Worm (Caenorhabditis elegans): ENCODE measurements around the gene str-115.

str-115 gene

DNA sequence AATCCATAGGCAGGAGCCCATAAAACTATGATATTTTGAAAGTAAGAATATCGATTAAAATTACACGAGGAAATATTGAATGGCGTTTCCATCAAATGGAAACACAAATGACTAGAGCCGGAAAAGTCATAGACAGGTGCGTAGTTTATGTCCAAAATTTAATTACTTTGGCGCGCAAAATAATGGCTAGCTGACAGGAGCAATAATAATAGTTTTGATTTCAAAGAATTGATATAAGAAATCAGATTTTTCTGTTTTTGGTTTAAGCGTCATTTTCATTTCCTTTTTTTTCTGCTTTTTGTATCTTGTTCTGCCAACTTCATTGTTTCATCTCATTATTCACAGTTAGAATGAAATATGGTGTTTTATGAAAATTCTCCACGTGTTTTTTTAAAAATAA, 5.9 kb upstream of the str-115 start, which contains the start of gene F07B10.4:
Gene F07B10.4 (minus strand): TSS at position 101 of the 400 bp plus-strand sequence.
- TF ChIP-seq nhr-11 (tag; optimal IDR thresholded peaks at IDR 0.05) (no peak), fkh-8 (tag; optimal IDR thresholded peaks at IDR 0.05) (peak; percentile 11)

DNA sequence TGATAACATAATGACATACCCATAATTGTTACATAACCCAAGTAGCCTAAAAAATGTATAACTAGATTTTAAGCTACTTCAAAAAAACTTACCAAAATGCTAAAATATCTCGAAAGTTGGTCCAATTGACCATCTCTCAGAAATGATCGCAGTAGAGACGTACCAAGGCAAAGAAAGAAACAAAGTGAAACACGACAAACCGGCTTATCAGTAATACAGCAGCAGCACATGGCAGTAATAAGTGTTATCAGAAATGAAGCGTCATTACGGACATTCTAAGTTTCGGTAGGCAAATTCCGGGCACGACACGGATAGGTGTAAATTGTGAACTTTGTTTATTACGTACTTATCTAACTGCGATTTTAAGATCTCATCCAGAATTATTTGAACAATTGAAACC, 3.4 kb upstream of the str-115 start, which contains the start of gene cln-3.1:
Gene cln-3.1 (minus strand): TSS at position 171 of the 400 bp plus-strand sequence.
- TF ChIP-seq elt-2 (tag; optimal IDR thresholded peaks at IDR 0.05) (peak; percentile 56), nhr-11 (tag; optimal IDR thresholded peaks at IDR 0.05) (no peak)

DNA sequence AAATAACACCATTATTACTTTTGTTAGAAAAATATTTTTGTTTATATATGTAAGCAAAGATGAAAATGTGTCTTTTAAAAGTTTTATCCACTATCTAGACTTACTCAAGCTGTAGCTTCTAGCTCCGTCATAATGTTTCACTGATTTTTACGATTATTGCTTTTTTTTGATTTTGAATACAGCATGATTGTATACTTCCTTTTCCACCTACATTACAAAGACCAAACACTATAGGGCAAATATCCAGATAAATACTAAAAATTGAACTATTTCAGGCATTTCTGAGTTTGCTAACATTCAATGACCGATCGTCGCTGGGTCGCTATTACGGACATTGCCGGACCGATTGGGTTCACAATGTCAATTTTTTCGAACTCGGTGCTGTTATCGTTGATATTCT, 2.2 kb upstream of the str-115 start, which contains the start of gene str-116:
Gene str-116 (plus strand): TSS at position 301 of the 400 bp plus-strand sequence.
- TF ChIP-seq rnt-1 (tag; optimal IDR thresholded peaks at IDR 0.05), result no peak
- no peak for TF ChIP-seq nhr-19 (GFP tag; conservative IDR thresholded peaks at IDR 0.05)
- TF ChIP-seq skn-1 (tag; optimal IDR thresholded peaks at IDR 0.05), result no peak
- no peak for TF ChIP-seq irx-1 (tag; optimal IDR thresholded peaks at IDR 0.05)
- no peak for TF ChIP-seq ceh-82 (tag; optimal IDR thresholded peaks at IDR 0.05)
- TF ChIP-seq snpc-4 (tag; optimal IDR thresholded peaks at IDR 0.05), result no peak
- no peak for TF ChIP-seq C04F5.9 (tag; optimal IDR thresholded peaks at IDR 0.05)
- TF ChIP-seq ceh-8 (GFP tag; optimal IDR thresholded peaks at IDR 0.05), result no peak
- TF ChIP-seq unc-62 (GFP tag; optimal IDR thresholded peaks at IDR 0.05), result no peak
- TF ChIP-seq nhr-28 (tag; optimal IDR thresholded peaks at IDR 0.05), result no peak
- no peak for TF ChIP-seq dpl-1 (GFP tag; optimal IDR thresholded peaks at IDR 0.05)
- no peak for TF ChIP-seq mab-9 (GFP tag; IDR thresholded peaks at IDR 0.05)
- TF ChIP-seq unc-130 (tag; optimal IDR thresholded peaks at IDR 0.05), result no peak

DNA sequence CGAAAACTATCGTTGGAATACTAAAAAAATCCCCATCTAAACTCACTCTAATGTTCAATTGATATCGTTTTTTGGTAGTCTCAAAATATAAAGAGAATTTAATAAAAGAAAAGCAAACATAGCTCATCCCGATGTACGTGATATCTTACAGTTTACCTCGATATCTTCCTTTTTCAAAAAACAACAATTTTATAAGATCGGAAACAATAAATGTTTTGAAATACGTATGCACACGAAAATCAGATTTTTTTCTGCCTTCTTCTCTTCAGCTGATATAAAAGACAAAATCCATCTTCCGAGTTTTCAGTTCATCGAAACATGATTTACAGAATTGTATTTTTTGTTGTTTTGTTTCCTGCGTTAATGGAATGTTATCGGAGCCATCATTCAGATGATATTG, 2.2 kb downstream of the str-115 start, which contains the start of gene clec-222:
Gene clec-222 (plus strand): TSS at position 301 of the 400 bp plus-strand sequence.
- TF ChIP-seq Y116A8C.19 (tag; optimal IDR thresholded peaks at IDR 0.05; ENCODE audit: borderline replicate concordance) (no peak), lin-13 (GFP tag; optimal IDR thresholded peaks at IDR 0.05) (no peak), snu-23 (GFP tag; optimal IDR thresholded peaks at IDR 0.05) (no peak), nhr-19 (GFP tag; conservative IDR thresholded peaks at IDR 0.05) (no peak), ceh-8 (GFP tag; optimal IDR thresholded peaks at IDR 0.05) (no peak)

DNA sequence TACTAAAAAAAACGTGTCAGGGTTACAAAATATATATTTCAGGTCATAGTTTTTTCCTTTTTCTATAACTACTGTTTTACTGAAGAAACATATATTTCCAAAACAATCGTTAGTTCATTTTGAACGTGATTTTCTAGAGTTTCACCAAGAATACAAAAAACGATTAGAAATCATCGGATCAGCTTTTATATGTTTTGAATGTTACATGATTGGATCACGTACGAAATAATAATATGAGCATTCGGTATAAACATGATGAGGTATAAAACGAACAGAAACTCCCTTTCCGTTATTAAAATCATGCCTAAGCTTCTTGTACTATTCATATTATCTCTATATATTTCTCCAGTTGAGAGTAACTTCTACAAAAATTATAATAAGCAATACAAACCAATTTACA, 4.0 kb downstream of the str-115 start, which contains the start of gene clec-223:
Gene clec-223 (plus strand): TSS at position 301 of the 400 bp plus-strand sequence.
- TF ChIP-seq nhr-20 (tag; optimal IDR thresholded peaks at IDR 0.05), result no peak
- TF ChIP-seq elt-3 (tag; optimal IDR thresholded peaks at IDR 0.05), result no peak
- no peak for TF ChIP-seq sox-4 (tag; optimal IDR thresholded peaks at IDR 0.05)
- no peak for TF ChIP-seq isw-1 (GFP tag; IDR thresholded peaks at IDR 0.05)
- TF ChIP-seq unc-130 (tag; optimal IDR thresholded peaks at IDR 0.05), result no peak
- TF ChIP-seq fos-1 (tag; optimal IDR thresholded peaks at IDR 0.05), result no peak
- TF ChIP-seq swsn-7 (tag; optimal IDR thresholded peaks at IDR 0.05), result no peak
- TF ChIP-seq nhr-237 (tag; optimal IDR thresholded peaks at IDR 0.05), result no peak
- no peak for TF ChIP-seq lir-3 (tag; optimal IDR thresholded peaks at IDR 0.05; ENCODE audit: poor library complexity)
- no peak for TF ChIP-seq nhr-71 (tag; optimal IDR thresholded peaks at IDR 0.05)

DNA sequence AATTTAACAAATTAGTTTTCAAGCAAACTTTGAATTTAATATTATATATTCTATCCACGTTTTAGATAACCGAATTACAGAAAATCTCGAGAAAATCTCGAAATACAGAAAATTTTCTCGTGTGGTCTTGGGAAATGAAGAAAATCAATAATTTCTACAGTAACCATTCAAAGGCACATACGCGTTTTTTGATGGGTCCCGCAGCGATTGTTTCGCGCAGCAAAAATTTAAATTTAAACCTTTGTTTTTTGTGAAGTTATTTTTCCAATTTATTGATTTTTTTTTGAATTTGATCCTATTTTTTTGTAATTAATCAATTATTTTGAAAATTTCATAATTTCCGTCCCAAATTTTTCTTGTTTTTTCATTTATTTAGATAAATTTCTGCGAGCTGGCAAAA, 10.7 kb downstream of the str-115 start:
- TF ChIP-seq ets-5 (GFP tag; IDR thresholded peaks at IDR 0.05) (no peak), F16B12.6 (tag; optimal IDR thresholded peaks at IDR 0.05) (no peak), nhr-77 (tag; optimal IDR thresholded peaks at IDR 0.05) (no peak), lin-15B (tag; optimal IDR thresholded peaks at IDR 0.05) (no peak), lsy-2 (tag; optimal IDR thresholded peaks at IDR 0.05) (no peak), nhr-28 (tag; optimal IDR thresholded peaks at IDR 0.05) (no peak), snu-23 (GFP tag; optimal IDR thresholded peaks at IDR 0.05) (no peak), ztf-4 (tag; optimal IDR thresholded peaks at IDR 0.05) (no peak), ceh-8 (GFP tag; optimal IDR thresholded peaks at IDR 0.05) (no peak), lin-35 (GFP tag; optimal IDR thresholded peaks at IDR 0.05) (no peak), Y116A8C.19 (tag; optimal IDR thresholded peaks at IDR 0.05; ENCODE audit: borderline replicate concordance) (no peak), elt-3 (tag; optimal IDR thresholded peaks at IDR 0.05) (no peak), isw-1 (GFP tag; IDR thresholded peaks at IDR 0.05) (no peak), snpc-4 (tag; optimal IDR thresholded peaks at IDR 0.05) (no peak), fkh-8 (tag; optimal IDR thresholded peaks at IDR 0.05) (no peak)
